Fruit fly (Drosophila melanogaster) whole organism, prepupa: ENCODE results near the gene CG45263.

Experiments
- CG10669 ChIP-seq: fragments of 200-800 bp; sonication (Bioruptor generic); optimal IDR thresholded peaks from 3 replicates; lab custom pipeline; 2018; ENCODE audit warnings: missing biosample characterization, mild to moderate bottlenecking, missing genetic modification characterization, moderate library complexity
- CG31627 ChIP-seq: fragments of 200-800 bp; sonication (Bioruptor generic); optimal IDR thresholded peaks from 3 replicates; lab custom pipeline; 2016; ENCODE audit warnings: missing biosample characterization, missing genetic modification characterization
- CG6276 ChIP-seq: fragments of 200-800 bp; sonication (Bioruptor generic); optimal IDR thresholded peaks from 2 replicates; lab custom pipeline; 2017; ENCODE audit warnings: missing biosample characterization, mild to moderate bottlenecking, missing genetic modification characterization
- CG6792 ChIP-seq: fragments of 200-800 bp; sonication (Bioruptor generic); optimal IDR thresholded peaks from 3 replicates; lab custom pipeline; 2016; ENCODE audit warnings: missing biosample characterization, missing genetic modification characterization
- Sox102F ChIP-seq: fragments of 200-800 bp; sonication (Bioruptor generic); optimal IDR thresholded peaks from 2 replicates; lab custom pipeline; 2016; ENCODE audit warnings: missing biosample characterization, mild to moderate bottlenecking, missing genetic modification characterization
- pdm3 ChIP-seq: fragments of 200-800 bp; sonication (Bioruptor generic); optimal IDR thresholded peaks from 3 replicates; lab custom pipeline; 2016; ENCODE audit warnings: missing biosample characterization, missing genetic modification characterization
- spab ChIP-seq: fragments of 200-800 bp; sonication (Bioruptor generic); optimal IDR thresholded peaks from 2 replicates; lab custom pipeline; 2017; ENCODE audit warnings: missing biosample characterization, mild to moderate bottlenecking, missing genetic modification characterization, missing genetic modification reagents

DNA sequence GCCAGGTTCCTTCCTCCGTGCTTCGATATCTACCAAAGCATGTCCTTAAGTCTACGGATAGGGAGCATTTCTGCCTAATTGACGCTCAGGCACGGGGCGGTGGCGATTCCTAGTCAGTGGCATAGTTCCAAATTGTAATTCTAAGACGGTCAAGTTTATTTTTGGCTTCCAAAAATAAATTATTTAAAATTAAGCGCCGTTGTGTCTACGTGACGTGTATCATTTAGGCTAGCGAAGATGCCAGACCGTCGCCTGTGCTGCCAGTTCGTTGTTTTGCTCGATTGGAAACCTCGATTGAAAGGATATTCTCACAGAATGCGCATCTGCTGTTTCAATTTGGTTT is 128.3 kb downstream of the CG45263 start:
- TF ChIP-seq CG10669 (GFP tag; lab: Kevin White, UChicago) (no peak), spab (no peak), CG31627 (GFP tag; lab: Kevin White, UChicago) (no peak), pdm3 (GFP tag; lab: Kevin White, UChicago) (no peak), CG6792 (GFP tag; lab: Kevin White, UChicago) (no peak), CG6276 (GFP tag; lab: Kevin White, UChicago) (no peak), Sox102F (no peak)
